Worm (Caenorhabditis elegans): ENCODE data around the gene asm-2.

Gene asm-2

DNA sequence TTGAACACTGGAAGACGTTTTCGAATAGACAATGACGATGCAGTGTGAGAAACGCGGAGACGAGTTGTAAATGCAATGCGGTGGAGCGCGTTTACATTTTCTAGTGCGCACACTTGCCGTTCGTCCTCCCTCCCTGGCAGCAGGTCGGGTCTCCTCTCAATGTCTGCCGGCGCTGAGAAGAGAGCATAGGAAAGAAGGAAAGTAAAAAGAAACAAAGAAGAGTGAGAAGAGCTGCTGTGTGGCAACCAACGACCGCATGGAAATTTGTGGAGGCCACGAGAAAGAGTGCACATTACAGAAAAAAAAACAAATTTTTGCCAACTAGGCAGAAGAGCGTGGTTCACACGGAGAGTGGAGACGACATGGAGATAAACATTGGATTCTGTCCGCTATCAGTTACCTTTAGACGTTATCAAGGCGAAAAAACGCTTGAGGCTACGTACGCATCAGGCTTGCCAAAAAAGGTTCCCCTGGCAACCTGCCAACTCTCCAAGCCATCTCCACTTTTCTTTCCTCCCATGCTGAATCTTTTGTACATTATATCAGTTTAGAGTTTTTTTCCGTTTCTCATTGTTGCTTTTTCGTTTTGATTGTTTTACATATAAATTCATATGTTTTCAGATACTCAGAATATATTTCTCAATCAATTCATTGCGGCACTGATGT is 24.3 kb downstream of the asm-2 start, which contains the start of the genes snrp-40.1 and F08G12.3 (continued):
- no peak for TF ChIP-seq ceh-90 (tag; optimal IDR thresholded peaks at IDR 0.05)
- TF ChIP-seq lin-15B (tag; optimal IDR thresholded peaks at IDR 0.05), result peak; percentile 52
- TF ChIP-seq nhr-12 (tag; optimal IDR thresholded peaks at IDR 0.05), result no peak
- peak; percentile 83 for TF ChIP-seq skn-1 (tag; optimal IDR thresholded peaks at IDR 0.05)
- peak in 1 of 6 experiments; percentile 24 for TF ChIP-seq elt-3 (tag; optimal IDR thresholded peaks at IDR 0.05)
- TF ChIP-seq ceh-8 (GFP tag; optimal IDR thresholded peaks at IDR 0.05), result peak; percentile 42
- TF ChIP-seq lin-13 (GFP tag; optimal IDR thresholded peaks at IDR 0.05), result peak; percentile 75
- peak; percentile 67 for TF ChIP-seq egl-13 (tag; optimal IDR thresholded peaks at IDR 0.05)
- no peak for TF ChIP-seq Y116A8C.19 (tag; optimal IDR thresholded peaks at IDR 0.05; ENCODE audit: borderline replicate concordance)
- TF ChIP-seq nhr-47 (tag; optimal IDR thresholded peaks at IDR 0.05), result peak; percentile 76
- TF ChIP-seq ztf-4 (tag; optimal IDR thresholded peaks at IDR 0.05), result peak; percentile 33
- TF ChIP-seq dsc-1 (tag; optimal IDR thresholded peaks at IDR 0.05), result peak; percentile 70
- peak; percentile 74 for TF ChIP-seq nhr-19 (GFP tag; conservative IDR thresholded peaks at IDR 0.05)
- TF ChIP-seq fkh-10 (GFP tag; optimal IDR thresholded peaks at IDR 0.05), result peak; percentile 59
- peak in 1 of 2 experiments; percentile 60 for TF ChIP-seq ztf-11 (tag; optimal IDR thresholded peaks at IDR 0.05)
- peak; percentile 29 for TF ChIP-seq pax-3 (tag; optimal IDR thresholded peaks at IDR 0.05)
- TF ChIP-seq nhr-28 (tag; optimal IDR thresholded peaks at IDR 0.05), result no peak
- no peak for TF ChIP-seq egl-27 (tag; optimal IDR thresholded peaks at IDR 0.05)
- peak; percentile 43 for TF ChIP-seq F16B12.6 (tag; optimal IDR thresholded peaks at IDR 0.05)
- no peak for TF ChIP-seq zag-1 (tag; optimal IDR thresholded peaks at IDR 0.05)
- no peak for TF ChIP-seq mef-2 (tag; optimal IDR thresholded peaks at IDR 0.05)
- peak; percentile 87 for TF ChIP-seq nhr-71 (tag; optimal IDR thresholded peaks at IDR 0.05)
- TF ChIP-seq sup-37 (GFP tag; optimal IDR thresholded peaks at IDR 0.05), result no peak
- TF ChIP-seq nhr-20 (tag; optimal IDR thresholded peaks at IDR 0.05), result peak; percentile 90
- peak; percentile 93 for TF ChIP-seq fkh-8 (tag; optimal IDR thresholded peaks at IDR 0.05)
- no peak for TF ChIP-seq fkh-4 (tag; optimal IDR thresholded peaks at IDR 0.05; ENCODE audit: borderline replicate concordance)
- TF ChIP-seq hlh-17 (GFP tag; optimal IDR thresholded peaks at IDR 0.05; ENCODE audit: borderline replicate concordance), result no peak
- TF ChIP-seq rnt-1 (tag; optimal IDR thresholded peaks at IDR 0.05), result peak; percentile 83
- TF ChIP-seq unc-98 (GFP tag; IDR thresholded peaks at IDR 0.05), result no peak
- no peak for TF ChIP-seq aha-1 (tag; optimal IDR thresholded peaks at IDR 0.05)
- peak; percentile 83 for TF ChIP-seq pag-3 (tag; optimal IDR thresholded peaks at IDR 0.05; ENCODE audit: borderline replicate concordance, insufficient read depth)
- TF ChIP-seq grh-1 (GFP tag; IDR thresholded peaks at IDR 0.05), result no peak
- TF ChIP-seq unc-130 (tag; optimal IDR thresholded peaks at IDR 0.05), result peak; percentile 75
- TF ChIP-seq sptf-1 (tag; optimal IDR thresholded peaks at IDR 0.05), result no peak
- no peak for TF ChIP-seq irx-1 (tag; optimal IDR thresholded peaks at IDR 0.05)
- peak; percentile 65 for TF ChIP-seq jun-1 (tag; optimal IDR thresholded peaks at IDR 0.05)
- peak; percentile 6 for TF ChIP-seq nhr-90 (tag; optimal IDR thresholded peaks at IDR 0.05; ENCODE audit: poor library complexity)
- TF ChIP-seq mab-9 (GFP tag; IDR thresholded peaks at IDR 0.05), result no peak
- TF ChIP-seq mdl-1 (tag; optimal IDR thresholded peaks at IDR 0.05), result peak in 1 of 2 experiments; percentile 86
- no peak for TF ChIP-seq ets-5 (GFP tag; IDR thresholded peaks at IDR 0.05)
- peak; percentile 10 for TF ChIP-seq sox-4 (tag; optimal IDR thresholded peaks at IDR 0.05)
- TF ChIP-seq lin-39 (tag; optimal IDR thresholded peaks at IDR 0.05), result no peak
- no peak for TF ChIP-seq nhr-76 (tag; optimal IDR thresholded peaks at IDR 0.05)
- TF ChIP-seq pqm-1 (tag; optimal IDR thresholded peaks at IDR 0.05), result no peak
- peak; percentile 12 for TF ChIP-seq nhr-237 (tag; optimal IDR thresholded peaks at IDR 0.05)
- TF ChIP-seq unc-30 (tag; optimal IDR thresholded peaks at IDR 0.05), result no peak
- no peak for TF ChIP-seq tlp-1 (tag; optimal IDR thresholded peaks at IDR 0.05)
